Worm (Caenorhabditis elegans) whole organism, midembryonic: ENCODE measurements around the gene gro-1.

Experiments
- cog-1 ChIP-seq: sonication (generic microtip); optimal IDR thresholded peaks from 2 replicates; lab custom pipeline; 2016; ENCODE audit warnings: missing genetic modification characterization, missing compliant biosample characterization
- flt-1 ChIP-seq: fragments of 200-800 bp; sonication (Bioruptor generic); IDR thresholded peaks from 2 replicates; pipeline ENCODE4 v1.3.6; 2022; ENCODE audit warnings: missing genetic modification characterization, missing compliant biosample characterization
- klf-2 ChIP-seq: fragments of 200-800 bp; sonication (Bioruptor generic); conservative IDR thresholded peaks from 2 replicates; pipeline ENCODE4 v1.3.6; 2022; ENCODE audit warnings: missing genetic modification reagents, missing genetic modification characterization, missing compliant biosample characterization
- ref-1 ChIP-seq: fragments of 200-800 bp; sonication (Bioruptor generic); conservative IDR thresholded peaks from 2 replicates; pipeline ENCODE4 v1.3.6; 2022; ENCODE audit warnings: missing genetic modification reagents, missing genetic modification characterization, missing compliant biosample characterization

DNA sequence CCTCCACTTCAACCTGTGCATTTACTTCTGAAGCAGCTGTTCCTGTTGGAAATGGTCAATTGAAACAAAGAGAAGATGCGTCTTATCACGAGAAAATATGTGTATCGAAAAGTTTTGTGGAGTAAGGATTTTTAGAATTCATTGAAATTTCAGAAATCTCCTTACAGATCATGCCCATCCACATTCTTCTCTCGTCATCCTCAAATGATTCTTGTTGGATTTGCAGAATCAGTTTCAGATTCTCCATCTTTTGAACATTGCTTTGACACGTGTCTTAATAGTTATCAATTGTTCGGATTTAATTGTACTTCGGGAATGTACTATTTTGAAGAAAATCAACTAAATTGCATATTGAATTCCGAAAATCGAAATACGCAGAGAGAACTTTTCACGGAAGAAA lies 39.1 kb downstream of the gro-1 start:
- no peak for TF ChIP-seq klf-2 (GFP tag; lab: Robert Waterston, UW)
- no peak for TF ChIP-seq cog-1 (tag; lab: Kevin White, UChicago)
- TF ChIP-seq flt-1 (GFP tag; lab: Robert Waterston, UW) = no peak
- TF ChIP-seq ref-1 = no peak
